Fruit fly (Drosophila melanogaster): ENCODE data around the gene CG31867.

DNA sequence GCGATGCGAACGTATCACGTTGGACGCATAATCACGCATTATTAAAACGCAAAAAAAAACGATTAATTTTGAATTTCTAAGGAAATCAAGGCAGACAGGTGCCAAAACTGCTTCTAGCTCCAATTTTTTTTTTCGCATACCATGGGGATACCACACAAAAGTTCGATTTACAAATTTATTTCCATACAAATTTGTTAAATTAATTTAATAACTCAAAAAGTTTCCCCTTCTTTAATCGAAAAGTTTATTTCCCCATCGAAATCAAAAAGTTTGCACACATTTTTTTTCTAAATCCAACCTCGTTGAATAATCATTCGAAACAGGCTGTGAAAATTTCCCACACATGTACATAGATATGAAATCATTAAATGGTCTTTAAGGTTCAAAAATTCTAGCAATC, at the start of gene CG31867:
- TF ChIP-seq br (GFP tag; optimal IDR thresholded peaks at IDR 0.05) (no peak), dsf (GFP tag; optimal IDR thresholded peaks at IDR 0.05; ENCODE audit: borderline replicate concordance) (no peak)
